Worm (Caenorhabditis elegans) whole organism, late embryonic: ENCODE results near the gene hmit-1.2.

Source experiments
- C08G9.2 ChIP-seq: sonication (generic microtip); optimal IDR thresholded peaks from 2 replicates; lab custom pipeline; 2016; ENCODE audit warnings: mild to moderate bottlenecking, missing genetic modification characterization, moderate library complexity, missing compliant biosample characterization
- ama-1 ChIP-seq: fragments of 150-350 bp; optimal IDR thresholded peaks from 2 replicates; lab custom pipeline; 2014
- ceh-2 ChIP-seq: sonication (generic microtip); optimal IDR thresholded peaks from 2 replicates; lab custom pipeline; 2016; ENCODE audit warnings: missing genotype, missing genetic modification characterization, missing compliant biosample characterization
- ceh-48 ChIP-seq: sonication (generic microtip); optimal IDR thresholded peaks from 2 replicates; lab custom pipeline; 2016; ENCODE audit warnings: missing genetic modification characterization, inconsistent platforms, missing compliant biosample characterization
- fax-1 ChIP-seq: sonication (generic microtip); optimal IDR thresholded peaks from 2 replicates; lab custom pipeline; 2016; ENCODE audit warnings: missing genotype, missing genetic modification characterization, missing compliant biosample characterization
- fkh-10 ChIP-seq: fragments of 150-350 bp; optimal IDR thresholded peaks from 2 replicates; lab custom pipeline; 2014; ENCODE audit warnings: missing biosample characterization, missing genetic modification reagents, missing genetic modification characterization
- hlh-30 ChIP-seq: sonication (generic microtip); optimal IDR thresholded peaks from 2 replicates; lab custom pipeline; 2017; ENCODE audit warnings: antibody characterized with exemption, missing genetic modification characterization, missing compliant biosample characterization; ENCODE audit not compliant: insufficient read depth
- lin-11 ChIP-seq: fragments of 200-800 bp; sonication (Bioruptor generic); optimal IDR thresholded peaks from 2 replicates; lab custom pipeline; 2018; ENCODE audit warnings: mild to moderate bottlenecking, missing genetic modification characterization, missing compliant biosample characterization
- sox-2 ChIP-seq: fragments of 200-800 bp; sonication (Bioruptor generic); IDR thresholded peaks from 2 replicates; pipeline ENCODE4 v1.3.6; 2022; ENCODE audit warnings: missing genetic modification reagents, missing genetic modification characterization, missing compliant biosample characterization
- zip-5 ChIP-seq: sonication (generic microtip); optimal IDR thresholded peaks from 2 replicates; lab custom pipeline; 2016; ENCODE audit warnings: missing genetic modification characterization, missing compliant biosample characterization

DNA sequence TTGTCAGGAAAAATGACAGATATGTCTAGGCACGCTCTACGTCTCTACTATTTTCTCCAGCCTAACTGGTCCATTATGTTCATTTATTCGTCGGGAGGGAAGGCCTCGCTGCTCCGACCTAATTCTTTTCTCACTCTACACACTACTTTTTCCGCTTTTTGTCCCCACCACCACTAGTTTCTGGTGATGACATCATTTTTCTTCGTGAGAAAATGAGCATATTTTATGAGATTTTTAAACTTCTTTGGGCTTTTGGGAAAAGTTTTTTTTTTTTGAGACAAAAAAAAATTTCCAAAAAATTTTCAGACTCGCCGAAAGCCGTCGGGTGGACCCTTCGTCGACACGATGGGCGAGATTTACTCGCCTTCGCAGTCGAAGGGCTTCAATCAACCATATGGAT is 32.6 kb upstream of the hmit-1.2 start, which contains the start of gene slo-1:
- TF ChIP-seq hlh-30 (tag; lab: Kevin White, UChicago) (no peak), fkh-10 (GFP tag; lab: Kevin White, UChicago) (no peak), lin-11 (no peak), ceh-48 (tag; lab: Kevin White, UChicago) (no peak), ama-1 (lab: Kevin White, UChicago) (no peak), sox-2 (GFP tag; lab: Robert Waterston, UW) (no peak), ceh-2 (tag; lab: Kevin White, UChicago) (no peak), C08G9.2 (tag; lab: Kevin White, UChicago) (no peak), zip-5 (no peak), fax-1 (tag; lab: Kevin White, UChicago) (no peak)
